Worm (Caenorhabditis elegans): ENCODE measurements around the gene C04E12.4.

DNA sequence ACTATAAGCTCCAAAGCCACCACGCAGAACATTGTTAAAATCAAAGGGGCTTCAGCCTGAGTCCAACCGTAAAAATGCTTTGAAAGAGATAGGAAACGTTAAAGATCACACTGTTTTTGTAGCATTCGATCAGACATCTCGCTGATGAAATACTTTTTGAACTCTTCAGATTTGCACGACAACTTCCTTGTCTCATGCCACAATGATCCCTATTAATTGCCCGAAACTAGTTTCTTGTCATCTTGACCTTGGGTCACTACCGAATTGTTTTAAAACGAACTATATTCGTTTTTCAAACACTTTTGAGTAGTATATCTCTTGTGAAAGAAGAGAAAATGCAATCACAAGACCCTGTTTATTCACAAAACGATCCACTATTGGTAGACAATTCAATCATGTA, 55.4 kb downstream of the C04E12.4 start, which contains the start of gene T20D4.3:
- TF ChIP-seq ama-1 (optimal IDR thresholded peaks at IDR 0.05) (no peak), tbx-11 (GFP tag; IDR thresholded peaks at IDR 0.05) (no peak), ceh-36 (tag; optimal IDR thresholded peaks at IDR 0.05) (no peak), flt-1 (GFP tag; IDR thresholded peaks at IDR 0.05) (no peak), F13C5.2 (tag; optimal IDR thresholded peaks at IDR 0.05) (no peak), pes-1 (GFP tag; IDR thresholded peaks at IDR 0.05) (no peak)
